Fruit fly (Drosophila melanogaster) whole organism, embryonic: ENCODE data around the gene CG4570.

Source experiments
- Atf6 ChIP-seq: fragments of 200-800 bp; sonication (Bioruptor generic); IDR thresholded peaks from 2 replicates; pipeline ENCODE4 v1.3.6; 2022; ENCODE audit warnings: missing biosample characterization, missing genetic modification characterization
- CG10979 ChIP-seq: fragments of 200-800 bp; sonication (Bioruptor generic); optimal IDR thresholded peaks from 2 replicates; lab custom pipeline; 2018; ENCODE audit warnings: missing biosample characterization, mild to moderate bottlenecking, missing genetic modification characterization, moderate library complexity
- CG11723 ChIP-seq: fragments of 200-800 bp; sonication (Bioruptor generic); optimal IDR thresholded peaks from 2 replicates; lab custom pipeline; 2017; ENCODE audit warnings: missing biosample characterization, mild to moderate bottlenecking, missing genetic modification characterization
- CG14441 ChIP-seq: fragments of 200-800 bp; sonication (Bioruptor generic); IDR thresholded peaks from 2 replicates; pipeline ENCODE4 v1.3.6; 2022; ENCODE audit warnings: missing biosample characterization, missing genetic modification characterization
- CG15073 ChIP-seq: fragments of 200-800 bp; sonication (Bioruptor generic); optimal IDR thresholded peaks from 2 replicates; lab custom pipeline; 2016; ENCODE audit warnings: missing biosample characterization, missing genetic modification characterization
- CG1792 ChIP-seq: fragments of 200-800 bp; sonication (Bioruptor generic); optimal IDR thresholded peaks from 2 replicates; lab custom pipeline; 2016; ENCODE audit warnings: missing biosample characterization, missing genetic modification characterization
- CG18011 ChIP-seq: fragments of 200-800 bp; sonication (Bioruptor generic); optimal IDR thresholded peaks from 2 replicates; lab custom pipeline; 2017; ENCODE audit warnings: missing biosample characterization, missing genetic modification characterization, mild to moderate bottlenecking, moderate library complexity, missing genotype
- CG18599 ChIP-seq: fragments of 200-800 bp; sonication (Bioruptor generic); optimal IDR thresholded peaks from 3 replicates; lab custom pipeline; 2017; ENCODE audit warnings: missing biosample characterization, missing genetic modification characterization, mild to moderate bottlenecking, moderate library complexity, missing genetic modification reagents
- CG30403 ChIP-seq: fragments of 200-800 bp; sonication (Bioruptor generic); optimal IDR thresholded peaks from 3 replicates; lab custom pipeline; 2016; ENCODE audit warnings: missing biosample characterization, missing genetic modification characterization
- CG4424 ChIP-seq: fragments of 200-800 bp; sonication (Bioruptor generic); optimal IDR thresholded peaks from 3 replicates; lab custom pipeline; 2016; ENCODE audit warnings: missing biosample characterization, missing genetic modification characterization
- CG4617 ChIP-seq: fragments of 200-800 bp; sonication (Bioruptor generic); optimal IDR thresholded peaks from 3 replicates; lab custom pipeline; 2016; ENCODE audit warnings: missing biosample characterization, missing genetic modification characterization, borderline replicate concordance
- CG6175 ChIP-seq: fragments of 200-800 bp; sonication (Bioruptor generic); IDR thresholded peaks from 3 replicates; pipeline ENCODE4 v1.3.6; 2022; ENCODE audit warnings: missing biosample characterization, missing genetic modification characterization
- CG6689 ChIP-seq: fragments of 200-800 bp; sonication (Bioruptor generic); IDR thresholded peaks from 2 replicates; pipeline ENCODE4 v1.3.6; 2022; ENCODE audit warnings: missing biosample characterization, missing genetic modification characterization
- CG8924 ChIP-seq: fragments of 200-800 bp; optimal IDR thresholded peaks from 3 replicates; lab custom pipeline; 2019; ENCODE audit warnings: missing biosample characterization, mild to moderate bottlenecking, missing genetic modification characterization, moderate library complexity
- CG9609 ChIP-seq: fragments of 200-800 bp; sonication (Bioruptor generic); optimal IDR thresholded peaks from 3 replicates; lab custom pipeline; 2016; ENCODE audit warnings: missing biosample characterization, missing genetic modification characterization
- Chrac-16 ChIP-seq: fragments of 200-800 bp; sonication (Bioruptor generic); optimal IDR thresholded peaks from 3 replicates; lab custom pipeline; 2016; ENCODE audit warnings: missing biosample characterization, missing genetic modification characterization
- Dbx ChIP-seq: fragments of 200-800 bp; sonication (Bioruptor generic); IDR thresholded peaks from 3 replicates; pipeline ENCODE4 v1.3.6; 2022; ENCODE audit warnings: missing biosample characterization, missing genetic modification characterization
- Eip74EF ChIP-seq, 2 experiments: fragments of 200-800 bp in 1 of 2; fragments of >200 bp in 1 of 2; sonication (Bioruptor generic) in 1 of 2; optimal IDR thresholded peaks; 2 replicates each; lab custom pipeline; 2017 to 2019; ENCODE audit warnings: missing biosample characterization in 2 of 2, missing genetic modification characterization in 2 of 2, mild to moderate bottlenecking in 1 of 2, moderate library complexity in 1 of 2
- Fer3 ChIP-seq: fragments of 200-800 bp; sonication (Bioruptor generic); optimal IDR thresholded peaks from 2 replicates; lab custom pipeline; 2018; ENCODE audit warnings: missing biosample characterization, mild to moderate bottlenecking, missing genetic modification characterization, moderate library complexity
- HmgD ChIP-seq: fragments of 200-800 bp; sonication (Bioruptor generic); optimal IDR thresholded peaks from 3 replicates; lab custom pipeline; 2016; ENCODE audit warnings: missing biosample characterization, missing genetic modification characterization
- Mad ChIP-seq: fragments of 200-800 bp; sonication (Bioruptor generic); optimal IDR thresholded peaks from 2 replicates; lab custom pipeline; 2016; ENCODE audit warnings: missing biosample characterization, missing genetic modification characterization
- Meics ChIP-seq: fragments of 200-800 bp; sonication (Bioruptor generic); optimal IDR thresholded peaks from 2 replicates; lab custom pipeline; 2017; ENCODE audit warnings: missing biosample characterization, mild to moderate bottlenecking, missing genetic modification characterization
- Mes4 ChIP-seq: fragments of 200-800 bp; sonication (Bioruptor generic); optimal IDR thresholded peaks from 2 replicates; lab custom pipeline; 2016; ENCODE audit warnings: missing biosample characterization, missing genetic modification characterization
- NFAT ChIP-seq: fragments of 200-800 bp; sonication (Bioruptor generic); IDR thresholded peaks from 2 replicates; pipeline ENCODE4 v1.3.6; 2022; ENCODE audit warnings: missing biosample characterization, missing genetic modification characterization
- Oaz ChIP-seq: fragments of 200-800 bp; sonication (Bioruptor generic); IDR thresholded peaks from 2 replicates; pipeline ENCODE4 v1.3.6; 2022; ENCODE audit warnings: missing biosample characterization, missing genetic modification characterization
- Poxn ChIP-seq: fragments of 200-800 bp; sonication (Bioruptor generic); IDR thresholded peaks from 2 replicates; pipeline ENCODE4 v1.3.6; 2022; ENCODE audit warnings: missing biosample characterization, missing genetic modification characterization
- Ravus ChIP-seq: fragments of 200-800 bp; sonication (Bioruptor generic); IDR thresholded peaks from 2 replicates; pipeline ENCODE4 v1.3.6; 2022; ENCODE audit warnings: missing biosample characterization, missing genetic modification characterization
- Tbp ChIP-seq: fragments of >200 bp; optimal IDR thresholded peaks from 2 replicates; lab custom pipeline; 2018; ENCODE audit warnings: missing biosample characterization, missing genetic modification characterization
- YL-1 ChIP-seq: fragments of 200-800 bp; sonication (Bioruptor generic); optimal IDR thresholded peaks from 3 replicates; lab custom pipeline; 2017; ENCODE audit warnings: missing biosample characterization, mild to moderate bottlenecking, missing genetic modification characterization
- ap ChIP-seq: fragments of 200-800 bp; sonication (Bioruptor generic); IDR thresholded peaks from 2 replicates; pipeline ENCODE4 v1.3.6; 2022; ENCODE audit warnings: missing biosample characterization, missing genetic modification characterization
- bsh ChIP-seq, 2 experiments: fragments of 200-800 bp; sonication (Bioruptor generic); optimal IDR thresholded peaks; 2 replicates each; lab custom pipeline; 2017 to 2018; ENCODE audit warnings: mild to moderate bottlenecking in 2 of 2, missing biosample characterization in 2 of 2, missing genetic modification characterization in 2 of 2, moderate library complexity in 1 of 2
- cad ChIP-seq: fragments of >200 bp; optimal IDR thresholded peaks from 2 replicates; lab custom pipeline; 2017; ENCODE audit warnings: missing biosample characterization, missing genetic modification characterization
- chm ChIP-seq: fragments of 200-800 bp; sonication (Bioruptor generic); IDR thresholded peaks from 2 replicates; pipeline ENCODE4 v1.3.6; 2022; ENCODE audit warnings: missing biosample characterization, missing genetic modification characterization
- crc ChIP-seq: fragments of 200-800 bp; sonication (Bioruptor generic); optimal IDR thresholded peaks from 2 replicates; lab custom pipeline; 2016; ENCODE audit warnings: missing biosample characterization, missing genetic modification characterization
- crol ChIP-seq: fragments of 200-800 bp; sonication (Bioruptor generic); IDR thresholded peaks from 2 replicates; pipeline ENCODE4 v1.3.6; 2022; ENCODE audit warnings: missing biosample characterization, missing genetic modification characterization
- da ChIP-seq: fragments of 200-800 bp; sonication (Bioruptor generic); optimal IDR thresholded peaks from 2 replicates; lab custom pipeline; 2016; ENCODE audit warnings: missing biosample characterization, missing genetic modification characterization
- dysf ChIP-seq: fragments of 200-800 bp; sonication (Bioruptor generic); IDR thresholded peaks from 3 replicates; pipeline ENCODE4 v1.3.6; 2022; ENCODE audit warnings: missing biosample characterization, missing genetic modification characterization
- emc ChIP-seq: fragments of 200-800 bp; sonication (Bioruptor generic); optimal IDR thresholded peaks from 2 replicates; lab custom pipeline; 2016; ENCODE audit warnings: missing biosample characterization, missing genetic modification characterization
- fd102C ChIP-seq: fragments of 200-800 bp; sonication (Bioruptor generic); optimal IDR thresholded peaks from 2 replicates; lab custom pipeline; 2018; ENCODE audit warnings: missing biosample characterization, mild to moderate bottlenecking, missing genetic modification characterization, moderate library complexity
- fd64A ChIP-seq: fragments of 200-800 bp; sonication (Bioruptor generic); optimal IDR thresholded peaks from 3 replicates; lab custom pipeline; 2018; ENCODE audit warnings: missing biosample characterization, mild to moderate bottlenecking, missing genetic modification characterization
- gfzf ChIP-seq: fragments of 200-800 bp; sonication (Bioruptor generic); optimal IDR thresholded peaks from 2 replicates; lab custom pipeline; 2016; ENCODE audit warnings: missing biosample characterization, mild to moderate bottlenecking, missing genetic modification characterization, moderate library complexity
- gro ChIP-seq: fragments of 200-800 bp; sonication (Bioruptor generic); optimal IDR thresholded peaks from 2 replicates; lab custom pipeline; 2016; ENCODE audit warnings: missing biosample characterization, missing genetic modification characterization
- her ChIP-seq: fragments of 200-800 bp; sonication (Bioruptor generic); optimal IDR thresholded peaks from 2 replicates; lab custom pipeline; 2016; ENCODE audit warnings: missing biosample characterization, missing genetic modification characterization
- hth ChIP-seq: fragments of >200 bp; optimal IDR thresholded peaks from 2 replicates; lab custom pipeline; 2017; ENCODE audit warnings: inconsistent platforms
- inv ChIP-seq: fragments of 200-800 bp; sonication (Bioruptor generic); IDR thresholded peaks from 2 replicates; pipeline ENCODE4 v1.3.6; 2022; ENCODE audit warnings: missing biosample characterization, missing genetic modification characterization; ENCODE audit not compliant: partially characterized antibody
- psq ChIP-seq: fragments of 200-800 bp; sonication (Bioruptor generic); optimal IDR thresholded peaks from 2 replicates; lab custom pipeline; 2017; ENCODE audit warnings: missing biosample characterization, missing genetic modification characterization
- pzg ChIP-seq: fragments of 200-800 bp; sonication (Bioruptor generic); optimal IDR thresholded peaks from 3 replicates; lab custom pipeline; 2018; ENCODE audit warnings: missing biosample characterization, mild to moderate bottlenecking, missing genetic modification characterization, moderate library complexity
- schlank ChIP-seq: fragments of 200-800 bp; sonication (Bioruptor generic); optimal IDR thresholded peaks from 2 replicates; lab custom pipeline; 2018; ENCODE audit warnings: missing biosample characterization, mild to moderate bottlenecking, missing genetic modification characterization
- sqz ChIP-seq: fragments of 200-800 bp; sonication (Bioruptor generic); optimal IDR thresholded peaks from 3 replicates; lab custom pipeline; 2018; ENCODE audit warnings: missing biosample characterization, mild to moderate bottlenecking, missing genetic modification characterization
- stwl ChIP-seq: fragments of 200-800 bp; sonication (Bioruptor generic); optimal IDR thresholded peaks from 3 replicates; lab custom pipeline; 2018; ENCODE audit warnings: missing biosample characterization, mild to moderate bottlenecking, missing genetic modification characterization, moderate library complexity
- zfh2 ChIP-seq: fragments of 200-800 bp; sonication (Bioruptor generic); optimal IDR thresholded peaks from 2 replicates; lab custom pipeline; 2016; ENCODE audit warnings: missing biosample characterization, missing genetic modification characterization

Gene CG4570

DNA sequence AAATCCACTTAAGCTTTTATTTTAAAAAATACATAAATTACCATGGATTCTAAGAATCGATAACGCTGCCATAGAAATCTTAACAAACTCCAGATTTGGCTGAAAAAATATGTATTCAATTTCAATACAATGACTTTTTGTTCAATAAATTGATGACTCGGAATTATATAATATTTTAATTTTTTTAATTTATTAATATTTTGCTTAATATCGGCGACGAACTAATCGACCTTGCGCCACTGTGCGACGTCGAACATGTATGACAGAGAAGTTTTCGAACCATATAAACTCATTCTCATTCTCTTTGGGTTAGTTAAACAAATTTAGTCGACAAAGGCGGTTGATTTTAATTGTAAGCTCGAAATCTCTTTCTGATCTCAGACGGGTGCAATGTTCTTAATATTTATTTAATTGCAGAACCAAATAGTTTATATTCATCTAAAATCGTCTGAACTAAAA lies 7.1 kb upstream of the CG4570 start, which contains the start of gene CG42394 (continued):
- peak; percentile 56 for TF ChIP-seq stwl (tag; lab: Kevin White, UChicago)
- TF ChIP-seq sqz = peak; percentile 91
- TF ChIP-seq da (GFP tag; lab: Kevin White, UChicago) = no peak
- peak; percentile 40; the same call in 1 of the 2 replicates for TF ChIP-seq crol (GFP tag; lab: Robert Waterston, UW)
- TF ChIP-seq chm = peak; percentile 94
- TF ChIP-seq Ravus (GFP tag; lab: Robert Waterston, UW) = peak; percentile 84
- peak; percentile 72 for TF ChIP-seq psq
- peak; percentile 89 for TF ChIP-seq NFAT (GFP tag; lab: Robert Waterston, UW)
- TF ChIP-seq cad (GFP tag; lab: Kevin White, UChicago) = no peak
- TF ChIP-seq her (GFP tag; lab: Kevin White, UChicago) = no peak
- peak; percentile 18 for TF ChIP-seq emc (GFP tag; lab: Kevin White, UChicago)
- no peak for TF ChIP-seq CG18011 (GFP tag; lab: Kevin White, UChicago)
- peak; percentile 96 for TF ChIP-seq CG4424 (GFP tag; lab: Kevin White, UChicago)
- TF ChIP-seq CG11723 (GFP tag; lab: Kevin White, UChicago) = peak; percentile 90
- TF ChIP-seq zfh2 (GFP tag; lab: Kevin White, UChicago) = peak; percentile 17
- peak; percentile 78 for TF ChIP-seq Oaz
- TF ChIP-seq Mes4 = peak; percentile 61
- peak; percentile 95 for TF ChIP-seq Dbx (GFP tag; lab: Robert Waterston, UW)
- peak; percentile 93 to 95 for TF ChIP-seq bsh (GFP tag; optimal IDR thresholded peaks at IDR 0.05; lab: Kevin White, UChicago)
- peak; percentile 53 for TF ChIP-seq CG15073 (GFP tag; lab: Kevin White, UChicago)
- peak; percentile 95 for TF ChIP-seq Fer3
- TF ChIP-seq CG6175 = peak; percentile 85
- peak; percentile 93 for TF ChIP-seq CG6689 (GFP tag; lab: Robert Waterston, UW)
- TF ChIP-seq ap (GFP tag; lab: Robert Waterston, UW) = peak; percentile 88
- TF ChIP-seq YL-1 (GFP tag; lab: Kevin White, UChicago) = peak; percentile 80
- no peak for TF ChIP-seq Tbp (GFP tag; lab: Kevin White, UChicago)
- peak; percentile 96 for TF ChIP-seq Atf6 (GFP tag; lab: Robert Waterston, UW)
- peak; percentile 98 for TF ChIP-seq CG18599 (GFP tag; lab: Kevin White, UChicago)
- TF ChIP-seq Chrac-16 = peak; percentile 88
- peak; percentile 63 for TF ChIP-seq fd102C (GFP tag; lab: Kevin White, UChicago)
- TF ChIP-seq gro (GFP tag; lab: Kevin White, UChicago) = no peak
- peak; percentile 92 for TF ChIP-seq CG30403
- TF ChIP-seq dysf (GFP tag; lab: Robert Waterston, UW) = peak; percentile 95
- peak; percentile 47 for TF ChIP-seq CG1792
- TF ChIP-seq CG14441 (GFP tag; lab: Robert Waterston, UW) = peak; percentile 93
- TF ChIP-seq Mad (GFP tag; lab: Kevin White, UChicago) = peak; percentile 75
- TF ChIP-seq schlank (tag; lab: Kevin White, UChicago) = peak; percentile 70
- peak; percentile 51; the same call in 1 of the 2 replicates for TF ChIP-seq Poxn
- peak; percentile 41 for TF ChIP-seq CG9609 (GFP tag; lab: Kevin White, UChicago)
- no peak for TF ChIP-seq HmgD (GFP tag; lab: Kevin White, UChicago)
- peak; percentile 97 for TF ChIP-seq CG8924 (tag; lab: Kevin White, UChicago)
- peak; percentile 67 for TF ChIP-seq CG4617 (GFP tag; lab: Kevin White, UChicago)
- peak; percentile 54 for TF ChIP-seq crc (GFP tag; lab: Kevin White, UChicago)
- peak in 1 of 2 experiments; percentile 94 for TF ChIP-seq Eip74EF (GFP tag; optimal IDR thresholded peaks at IDR 0.05; lab: Kevin White, UChicago)
- no peak for TF ChIP-seq gfzf
- TF ChIP-seq pzg (GFP tag; lab: Kevin White, UChicago) = no peak
- TF ChIP-seq inv (GFP tag; lab: Robert Waterston, UW) = peak; percentile 30; the same call in 1 of the 2 replicates
- TF ChIP-seq Meics = peak; percentile 97
- peak; percentile 98 for TF ChIP-seq CG10979 (tag; lab: Kevin White, UChicago)
- TF ChIP-seq fd64A (GFP tag; lab: Kevin White, UChicago) = peak; percentile 47
- no peak for TF ChIP-seq hth (lab: Kevin White, UChicago)
